Worm (Caenorhabditis elegans): ENCODE results near the gene F15G9.5.

ce11 chrX:9777481-9777880, 39.8 kb upstream of the F15G9.5 start, which contains the start of gene T09B9.5:
- no peak for TF ChIP-seq nhr-23 (tag; optimal IDR thresholded peaks at IDR 0.05)
- TF ChIP-seq ZK546.5 (tag; optimal IDR thresholded peaks at IDR 0.05) = no peak
- TF ChIP-seq nhr-43 (tag; optimal IDR thresholded peaks at IDR 0.05; ENCODE audit: poor library complexity, severe bottlenecking) = no peak
- TF ChIP-seq ztf-11 (tag; optimal IDR thresholded peaks at IDR 0.05) = no peak
- TF ChIP-seq sea-2 (GFP tag; optimal IDR thresholded peaks at IDR 0.05) = no peak
- TF ChIP-seq egl-5 (tag; optimal IDR thresholded peaks at IDR 0.05) = no peak
- no peak for TF ChIP-seq elt-2 (tag; optimal IDR thresholded peaks at IDR 0.05)
- no peak for TF ChIP-seq pqm-1 (tag; optimal IDR thresholded peaks at IDR 0.05)
- TF ChIP-seq unc-62 (GFP tag; optimal IDR thresholded peaks at IDR 0.05) = no peak
- TF ChIP-seq ama-1 (optimal IDR thresholded peaks at IDR 0.05) = no peak
- no peak for TF ChIP-seq nhr-11 (tag; optimal IDR thresholded peaks at IDR 0.05)
- TF ChIP-seq nhr-12 (tag; optimal IDR thresholded peaks at IDR 0.05) = no peak
- no peak for TF ChIP-seq ceh-28 (tag; optimal IDR thresholded peaks at IDR 0.05)
